Worm (Caenorhabditis elegans) whole organism, midembryonic: ENCODE data around the gene ZK632.4.

Source experiments
- T22C8.4 ChIP-seq: fragments of 200-800 bp; sonication (Bioruptor generic); IDR thresholded peaks from 2 replicates; pipeline ENCODE4 v1.3.6; 2022; ENCODE audit warnings: missing genetic modification characterization, missing compliant biosample characterization
- flt-1 ChIP-seq: fragments of 200-800 bp; sonication (Bioruptor generic); IDR thresholded peaks from 2 replicates; pipeline ENCODE4 v1.3.6; 2022; ENCODE audit warnings: missing genetic modification characterization, missing compliant biosample characterization
- klf-2 ChIP-seq: fragments of 200-800 bp; sonication (Bioruptor generic); conservative IDR thresholded peaks from 2 replicates; pipeline ENCODE4 v1.3.6; 2022; ENCODE audit warnings: missing genetic modification reagents, missing genetic modification characterization, missing compliant biosample characterization
- ref-1 ChIP-seq: fragments of 200-800 bp; sonication (Bioruptor generic); conservative IDR thresholded peaks from 2 replicates; pipeline ENCODE4 v1.3.6; 2022; ENCODE audit warnings: missing genetic modification reagents, missing genetic modification characterization, missing compliant biosample characterization

- TF ChIP-seq klf-2 (GFP tag; lab: Robert Waterston, UW) = no peak
- no peak for TF ChIP-seq flt-1 (GFP tag; lab: Robert Waterston, UW)
- TF ChIP-seq T22C8.4 (GFP tag; lab: Robert Waterston, UW) = no peak
- no peak for TF ChIP-seq ref-1 (GFP tag; lab: Robert Waterston, UW)
These were observed at the start of gene ZK632.4 for ce11 chrIII:9806968-9807559.
